Fruit fly (Drosophila melanogaster) whole organism, embryonic: ENCODE results near the gene tsl.

ENCODE experiments used
- Adf1 ChIP-seq: fragments of 200-800 bp; sonication (Bioruptor generic); IDR thresholded peaks from 2 replicates; pipeline ENCODE4 v1.3.6; 2022; ENCODE audit warnings: missing biosample characterization, missing genetic modification characterization
- CG10543 ChIP-seq: fragments of 200-800 bp; sonication (Bioruptor generic); optimal IDR thresholded peaks from 3 replicates; lab custom pipeline; 2017; ENCODE audit warnings: missing biosample characterization, mild to moderate bottlenecking, missing genetic modification characterization, moderate library complexity
- CG11247 ChIP-seq: fragments of 200-800 bp; sonication (Bioruptor generic); IDR thresholded peaks from 2 replicates; pipeline ENCODE4 v1.3.6; 2022; ENCODE audit warnings: missing biosample characterization, missing genetic modification characterization
- CG12155 ChIP-seq: fragments of 200-800 bp; sonication (Bioruptor generic); optimal IDR thresholded peaks from 3 replicates; lab custom pipeline; 2016; ENCODE audit warnings: missing biosample characterization, missing genetic modification characterization
- CG12659 ChIP-seq: fragments of 200-800 bp; sonication (Bioruptor generic); optimal IDR thresholded peaks from 3 replicates; lab custom pipeline; 2017; ENCODE audit warnings: mild to moderate bottlenecking, missing biosample characterization, missing genetic modification reagents, missing genetic modification characterization
- CG13123 ChIP-seq: fragments of 200-800 bp; sonication (Bioruptor generic); optimal IDR thresholded peaks from 2 replicates; lab custom pipeline; 2016; ENCODE audit warnings: missing biosample characterization, missing genetic modification characterization
- CG15073 ChIP-seq: fragments of 200-800 bp; sonication (Bioruptor generic); optimal IDR thresholded peaks from 2 replicates; lab custom pipeline; 2016; ENCODE audit warnings: missing biosample characterization, missing genetic modification characterization
- CG15269 ChIP-seq: fragments of 200-800 bp; sonication (Bioruptor generic); optimal IDR thresholded peaks from 2 replicates; lab custom pipeline; 2018; ENCODE audit warnings: missing biosample characterization, mild to moderate bottlenecking, missing genetic modification characterization, moderate library complexity
- CG1602 ChIP-seq: fragments of 200-800 bp; sonication (Bioruptor generic); optimal IDR thresholded peaks from 3 replicates; lab custom pipeline; 2016; ENCODE audit warnings: missing biosample characterization, missing genetic modification characterization
- CG18599 ChIP-seq: fragments of 200-800 bp; sonication (Bioruptor generic); optimal IDR thresholded peaks from 3 replicates; lab custom pipeline; 2017; ENCODE audit warnings: missing biosample characterization, missing genetic modification characterization, mild to moderate bottlenecking, moderate library complexity, missing genetic modification reagents
- CG2202 ChIP-seq: fragments of 200-800 bp; sonication (Bioruptor generic); optimal IDR thresholded peaks from 2 replicates; lab custom pipeline; 2018; ENCODE audit warnings: missing biosample characterization, mild to moderate bottlenecking, missing genetic modification characterization
- CG2889 ChIP-seq: fragments of 200-800 bp; sonication (Bioruptor generic); IDR thresholded peaks from 3 replicates; pipeline ENCODE4 v1.3.6; 2022; ENCODE audit warnings: missing biosample characterization, missing genetic modification characterization
- CG31441 ChIP-seq: fragments of 200-800 bp; sonication (Bioruptor generic); IDR thresholded peaks from 2 replicates; pipeline ENCODE4 v1.3.6; 2022; ENCODE audit warnings: missing biosample characterization, missing genetic modification characterization
- CG33557 ChIP-seq: fragments of 200-800 bp; sonication (Bioruptor generic); optimal IDR thresholded peaks from 2 replicates; lab custom pipeline; 2019; ENCODE audit warnings: missing biosample characterization, mild to moderate bottlenecking, missing genetic modification characterization, moderate library complexity
- CG7271 ChIP-seq: fragments of 200-800 bp; sonication (Bioruptor generic); optimal IDR thresholded peaks from 2 replicates; lab custom pipeline; 2018; ENCODE audit warnings: missing biosample characterization, mild to moderate bottlenecking, missing genetic modification characterization, moderate library complexity
- CG7786 ChIP-seq: fragments of 200-800 bp; sonication (Bioruptor generic); optimal IDR thresholded peaks from 2 replicates; lab custom pipeline; 2016; ENCODE audit warnings: missing biosample characterization, missing genetic modification characterization
- CG9437 ChIP-seq: fragments of 200-800 bp; sonication (Bioruptor generic); optimal IDR thresholded peaks from 2 replicates; lab custom pipeline; 2018; ENCODE audit warnings: missing biosample characterization, mild to moderate bottlenecking, missing genetic modification characterization
- Dbx ChIP-seq: fragments of 200-800 bp; sonication (Bioruptor generic); IDR thresholded peaks from 3 replicates; pipeline ENCODE4 v1.3.6; 2022; ENCODE audit warnings: missing biosample characterization, missing genetic modification characterization
- Dek ChIP-seq: fragments of 200-800 bp; sonication (Bioruptor generic); optimal IDR thresholded peaks from 3 replicates; lab custom pipeline; 2019; ENCODE audit warnings: missing biosample characterization, mild to moderate bottlenecking, missing genetic modification characterization, moderate library complexity
- Elba2 ChIP-seq: fragments of 200-800 bp; sonication (Bioruptor generic); optimal IDR thresholded peaks from 3 replicates; lab custom pipeline; 2016; ENCODE audit warnings: missing biosample characterization, missing genetic modification characterization
- HHEX ChIP-seq: fragments of 200-800 bp; sonication (Bioruptor generic); optimal IDR thresholded peaks from 3 replicates; lab custom pipeline; 2017; ENCODE audit warnings: missing biosample characterization, mild to moderate bottlenecking, missing genetic modification characterization, missing genetic modification reagents
- Hand ChIP-seq: fragments of 200-800 bp; sonication (Bioruptor generic); optimal IDR thresholded peaks from 2 replicates; lab custom pipeline; 2017; ENCODE audit warnings: mild to moderate bottlenecking, missing biosample characterization, missing genetic modification reagents, missing genetic modification characterization
- Hr78 ChIP-seq, 2 experiments: fragments of 200-800 bp in 1 of 2; fragments of >200 bp in 1 of 2; sonication (Bioruptor generic) in 1 of 2; optimal IDR thresholded peaks; 2 replicates each; lab custom pipeline; 2017 to 2019; ENCODE audit warnings: missing biosample characterization in 2 of 2, missing genetic modification characterization in 2 of 2, mild to moderate bottlenecking in 1 of 2, moderate library complexity in 1 of 2
- NFAT ChIP-seq: fragments of 200-800 bp; sonication (Bioruptor generic); IDR thresholded peaks from 2 replicates; pipeline ENCODE4 v1.3.6; 2022; ENCODE audit warnings: missing biosample characterization, missing genetic modification characterization
- Nf-YA ChIP-seq: fragments of 200-800 bp; sonication (Bioruptor generic); IDR thresholded peaks from 2 replicates; pipeline ENCODE4 v1.3.6; 2022; ENCODE audit warnings: missing biosample characterization, missing genetic modification characterization
- Optix ChIP-seq: fragments of 200-800 bp; sonication (Bioruptor generic); IDR thresholded peaks from 3 replicates; pipeline ENCODE4 v1.3.6; 2022; ENCODE audit warnings: missing biosample characterization, missing genetic modification characterization
- Stat92E ChIP-seq, 3 experiments: fragments of >200 bp in 2 of 3; fragments of 200-800 bp in 1 of 3; sonication (Bioruptor generic) in 1 of 3; optimal IDR thresholded peaks; 2 replicates each; lab custom pipeline; 2017 to 2019; ENCODE audit warnings: missing biosample characterization in 3 of 3, missing genetic modification characterization in 3 of 3, mild to moderate bottlenecking in 1 of 3, moderate library complexity in 1 of 3
- Trl ChIP-seq, 3 experiments: fragments of >200 bp in 2 of 3; fragments of 200-800 bp in 1 of 3; sonication (Bioruptor generic) in 1 of 3; optimal IDR thresholded peaks; 2 replicates in 1 of 3; 3 replicates in 2 of 3; lab custom pipeline; 2016 to 2017; ENCODE audit warnings: missing biosample characterization in 1 of 3, missing genetic modification characterization in 1 of 3
- Xrp1 ChIP-seq: fragments of 200-800 bp; sonication (Bioruptor generic); IDR thresholded peaks from 2 replicates; pipeline ENCODE4 v1.3.6; 2022; ENCODE audit warnings: missing biosample characterization, missing genetic modification characterization
- ato ChIP-seq: fragments of 200-800 bp; sonication (Bioruptor generic); IDR thresholded peaks from 2 replicates; pipeline ENCODE4 v1.3.6; 2022; ENCODE audit warnings: missing biosample characterization, missing genetic modification characterization; ENCODE audit not compliant: partially characterized antibody
- bab2 ChIP-seq: fragments of 200-800 bp; sonication (Bioruptor generic); optimal IDR thresholded peaks from 2 replicates; lab custom pipeline; 2016; ENCODE audit warnings: missing biosample characterization, missing genetic modification characterization
- bbx ChIP-seq: fragments of 200-800 bp; sonication (Bioruptor generic); IDR thresholded peaks from 2 replicates; pipeline ENCODE4 v1.3.6; 2022; ENCODE audit warnings: missing biosample characterization, missing genetic modification characterization; ENCODE audit not compliant: partially characterized antibody
- bigmax ChIP-seq: fragments of 200-800 bp; sonication (Bioruptor generic); optimal IDR thresholded peaks from 2 replicates; lab custom pipeline; 2018; ENCODE audit warnings: missing biosample characterization, mild to moderate bottlenecking, missing genetic modification characterization
- cwo ChIP-seq: fragments of 200-800 bp; sonication (Bioruptor generic); optimal IDR thresholded peaks from 3 replicates; lab custom pipeline; 2017; ENCODE audit warnings: missing biosample characterization, missing genetic modification characterization, mild to moderate bottlenecking, moderate library complexity, missing genetic modification reagents
- dysf ChIP-seq: fragments of 200-800 bp; sonication (Bioruptor generic); IDR thresholded peaks from 3 replicates; pipeline ENCODE4 v1.3.6; 2022; ENCODE audit warnings: missing biosample characterization, missing genetic modification characterization
- fd3F ChIP-seq: fragments of 200-800 bp; sonication (Bioruptor generic); optimal IDR thresholded peaks from 2 replicates; lab custom pipeline; 2018; ENCODE audit warnings: missing biosample characterization, mild to moderate bottlenecking, missing genetic modification characterization, moderate library complexity
- lab ChIP-seq: fragments of 200-800 bp; sonication (Bioruptor generic); optimal IDR thresholded peaks from 3 replicates; lab custom pipeline; 2017; ENCODE audit warnings: missing biosample characterization, missing genetic modification characterization, mild to moderate bottlenecking, moderate library complexity, missing genetic modification reagents
- lmd ChIP-seq: fragments of 200-800 bp; sonication (Bioruptor generic); IDR thresholded peaks from 2 replicates; pipeline ENCODE4 v1.3.6; 2022; ENCODE audit warnings: missing biosample characterization, missing genetic modification characterization
- lola ChIP-seq, 3 experiments: fragments of >200 bp in 2 of 3; fragments of 200-800 bp in 1 of 3; sonication (Bioruptor generic) in 1 of 3; optimal IDR thresholded peaks; 2 replicates each; lab custom pipeline; 2017 to 2019; ENCODE audit warnings: missing biosample characterization in 3 of 3, missing genetic modification characterization in 3 of 3, mild to moderate bottlenecking in 1 of 3, moderate library complexity in 1 of 3
- lov ChIP-seq, 2 experiments: fragments of 200-800 bp in 1 of 2; fragments of >200 bp in 1 of 2; sonication (Bioruptor generic) in 1 of 2; IDR thresholded peaks in 1 of 2; optimal IDR thresholded peaks in 1 of 2; 2 replicates in 1 of 2; 3 replicates in 1 of 2; pipeline versions ENCODE4 v1.3.6 to Lab custom; 2017 to 2022; ENCODE audit warnings: missing biosample characterization in 1 of 2, missing genetic modification characterization in 1 of 2
- mam ChIP-seq: fragments of 200-800 bp; sonication (Bioruptor generic); optimal IDR thresholded peaks from 3 replicates; lab custom pipeline; 2016; ENCODE audit warnings: missing biosample characterization, missing genetic modification characterization
- nau ChIP-seq: fragments of 200-800 bp; sonication (Bioruptor generic); optimal IDR thresholded peaks from 3 replicates; lab custom pipeline; 2017; ENCODE audit warnings: missing biosample characterization, mild to moderate bottlenecking, missing genetic modification characterization, missing genetic modification reagents
- pnt ChIP-seq: fragments of 200-800 bp; sonication (Bioruptor generic); optimal IDR thresholded peaks from 3 replicates; lab custom pipeline; 2016; ENCODE audit warnings: missing biosample characterization, missing genetic modification characterization
- pros ChIP-seq: fragments of 200-800 bp; sonication (Bioruptor generic); optimal IDR thresholded peaks from 3 replicates; lab custom pipeline; 2019; ENCODE audit warnings: missing biosample characterization, mild to moderate bottlenecking, missing genetic modification characterization, moderate library complexity
- sim ChIP-seq: fragments of 200-800 bp; sonication (Bioruptor generic); IDR thresholded peaks from 2 replicates; pipeline ENCODE4 v1.3.6; 2022; ENCODE audit warnings: missing biosample characterization, missing genetic modification characterization
- toy ChIP-seq: fragments of 200-800 bp; sonication (Bioruptor generic); IDR thresholded peaks from 2 replicates; pipeline ENCODE4 v1.3.6; 2022; ENCODE audit warnings: missing biosample characterization, missing genetic modification characterization
- z ChIP-seq: fragments of 200-800 bp; sonication (Bioruptor generic); IDR thresholded peaks from 3 replicates; pipeline ENCODE4 v1.3.6; 2022; ENCODE audit warnings: missing biosample characterization, missing genetic modification characterization

Gene tsl

dm6 chr3R:21828785-21829486 is 46.6 kb upstream of the tsl start (continued):
- TF ChIP-seq CG9437 (peak; percentile 49), Nf-YA (GFP tag; lab: Robert Waterston, UW) (no peak), CG15269 (peak; percentile 5), Trl (optimal IDR thresholded peaks at IDR 0.05; lab: Kevin White, UChicago) (no peak), Trl (GFP tag; optimal IDR thresholded peaks at IDR 0.05; lab: Kevin White, UChicago) (no peak), Hr78 (GFP tag; optimal IDR thresholded peaks at IDR 0.05; lab: Kevin White, UChicago) (peak in 1 of 2 experiments; percentile 56), CG10543 (GFP tag; lab: Kevin White, UChicago) (no peak), Optix (no peak), Dek (tag; lab: Kevin White, UChicago) (no peak), CG7271 (peak; percentile 0), Xrp1 (GFP tag; lab: Robert Waterston, UW) (peak; percentile 92), bab2 (no peak), lola (GFP tag; optimal IDR thresholded peaks at IDR 0.05; lab: Kevin White, UChicago) (peak in 1 of 3 experiments; percentile 96), nau (no peak), sim (GFP tag; lab: Robert Waterston, UW) (peak; percentile 56; the same call in 1 of the 2 replicates), mam (no peak), CG33557 (GFP tag; lab: Kevin White, UChicago) (peak; percentile 95), CG15073 (no peak), toy (GFP tag; lab: Robert Waterston, UW) (no peak), lmd (GFP tag; lab: Robert Waterston, UW) (peak; percentile 60; the same call in 1 of the 2 replicates), lab (GFP tag; lab: Kevin White, UChicago) (no peak), CG13123 (GFP tag; lab: Kevin White, UChicago) (peak; percentile 32), CG12155 (peak; percentile 36), ato (GFP tag; lab: Robert Waterston, UW) (no peak), pros (GFP tag; lab: Kevin White, UChicago) (no peak), Hand (GFP tag; lab: Kevin White, UChicago) (no peak), fd3F (GFP tag; lab: Kevin White, UChicago) (no peak), Adf1 (GFP tag; lab: Robert Waterston, UW) (no peak), NFAT (GFP tag; lab: Robert Waterston, UW) (no peak), CG18599 (GFP tag; lab: Kevin White, UChicago) (peak; percentile 22), bigmax (GFP tag; lab: Kevin White, UChicago) (no peak), pnt (no peak), CG31441 (peak; percentile 86), Stat92E (GFP tag; optimal IDR thresholded peaks at IDR 0.05; lab: Kevin White, UChicago) (peak in 1 of 3 experiments; percentile 72), CG12659 (peak; percentile 3), HHEX (GFP tag; lab: Kevin White, UChicago) (peak; percentile 39), z (no peak), CG2202 (peak; percentile 92), Dbx (GFP tag; lab: Robert Waterston, UW) (no peak), CG7786 (GFP tag; lab: Kevin White, UChicago) (no peak), CG2889 (no peak), CG11247 (GFP tag; lab: Robert Waterston, UW) (no peak), bbx (GFP tag; lab: Robert Waterston, UW) (no peak), dysf (GFP tag; lab: Robert Waterston, UW) (no peak; the same call in 2 of the 3 replicates), lov (optimal IDR thresholded peaks at IDR 0.05; lab: Kevin White, UChicago) (no peak), lov (GFP tag; IDR thresholded peaks at IDR 0.05; lab: Robert Waterston, UW) (0 out of 3 replicates have a peak, but pooled peaks have one; percentile 37), CG1602 (GFP tag; lab: Kevin White, UChicago) (peak; percentile 65), cwo (GFP tag; lab: Kevin White, UChicago) (no peak), Elba2 (GFP tag; lab: Kevin White, UChicago) (no peak)
